Fruit fly (Drosophila melanogaster): ENCODE results near the gene CG7255.

The CG7255 gene

DNA sequence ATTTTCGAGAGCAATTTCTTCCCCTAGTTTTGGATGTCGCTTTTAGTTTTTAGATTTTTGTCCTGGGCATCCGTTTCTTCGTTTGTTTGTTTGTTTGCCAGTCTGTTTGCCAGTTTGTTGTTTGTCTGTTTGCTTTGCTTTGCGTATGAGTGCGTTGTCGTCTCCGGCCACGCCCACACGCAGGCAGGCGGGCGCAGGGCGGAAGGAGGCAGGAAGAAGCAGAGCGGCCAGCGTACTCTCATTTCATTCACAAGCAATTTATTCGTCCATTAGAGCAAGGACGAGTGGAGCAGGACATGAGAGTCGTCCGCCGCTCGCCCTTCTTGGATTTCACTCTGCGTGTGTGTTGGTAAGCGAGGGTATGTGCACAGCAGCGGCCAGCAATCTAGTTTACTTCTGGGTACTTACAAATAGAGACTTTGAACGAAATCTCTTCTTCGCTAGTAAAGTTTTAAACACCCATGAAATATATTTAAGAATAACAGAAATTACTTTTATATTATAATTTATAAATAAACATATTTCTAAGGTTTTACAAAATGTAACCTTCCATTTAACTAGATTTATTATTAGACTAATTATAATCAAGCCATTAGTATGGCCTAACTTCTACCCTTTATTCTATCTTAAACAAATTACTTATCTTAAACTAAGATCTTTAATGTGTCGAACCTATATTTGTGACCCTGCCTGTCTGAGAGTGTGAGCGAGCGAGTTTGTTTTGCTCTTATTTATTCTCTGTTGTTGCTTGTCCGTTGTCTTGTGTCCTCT lies 43.8 kb downstream of the CG7255 start (continued):
- TF ChIP-seq pnt (GFP tag; optimal IDR thresholded peaks at IDR 0.05) (peak; percentile 0), gsb (GFP tag; IDR thresholded peaks at IDR 0.05) (no peak), Hr51 (GFP tag; optimal IDR thresholded peaks at IDR 0.05) (peak; percentile 22 to 69), Asciz (GFP tag; optimal IDR thresholded peaks at IDR 0.05) (peak; percentile 49), CG31441 (GFP tag; IDR thresholded peaks at IDR 0.05) (peak; percentile 92), zfh1 (GFP tag; IDR thresholded peaks at IDR 0.05) (peak; percentile 54; the same call in 1 of the 3 replicates), CG9817 (tag; optimal IDR thresholded peaks at IDR 0.05) (peak; percentile 16), emc (GFP tag; optimal IDR thresholded peaks at IDR 0.05) (no peak), Taf1 (GFP tag; IDR thresholded peaks at IDR 0.05) (no peak), Deaf1 (tag; optimal IDR thresholded peaks at IDR 0.05) (peak; percentile 54), CG33557 (GFP tag; optimal IDR thresholded peaks at IDR 0.05) (peak; percentile 88), ind (GFP tag; optimal IDR thresholded peaks at IDR 0.05) (peak; percentile 50), CG12942 (GFP tag; optimal IDR thresholded peaks at IDR 0.05) (peak; percentile 27), CG5245 (GFP tag; optimal IDR thresholded peaks at IDR 0.05) (peak; percentile 34), Chrac-16 (GFP tag; optimal IDR thresholded peaks at IDR 0.05) (peak; percentile 49), kah (GFP tag; optimal IDR thresholded peaks at IDR 0.05) (peak; percentile 35), CG8478 (optimal IDR thresholded peaks at IDR 0.05) (no peak), CG10959 (GFP tag; IDR thresholded peaks at IDR 0.05) (peak; percentile 43; the same call in 1 of the 2 replicates), dmrt11E (tag; optimal IDR thresholded peaks at IDR 0.05) (peak; percentile 90), CG6254 (GFP tag; optimal IDR thresholded peaks at IDR 0.05) (peak; percentile 76), CG18262 (tag; optimal IDR thresholded peaks at IDR 0.05) (peak; percentile 94), CG2712 (tag; optimal IDR thresholded peaks at IDR 0.05) (peak; percentile 92), CG32767 (GFP tag; IDR thresholded peaks at IDR 0.05) (no peak), CG12104 (GFP tag; optimal IDR thresholded peaks at IDR 0.05) (peak; percentile 57), CG2199 (GFP tag; IDR thresholded peaks at IDR 0.05) (no peak), CG17829 (tag; optimal IDR thresholded peaks at IDR 0.05) (peak; percentile 93), Neu2 (GFP tag; optimal IDR thresholded peaks at IDR 0.05; ENCODE audit: borderline replicate concordance) (no peak), croc (GFP tag; conservative IDR thresholded peaks at IDR 0.05) (peak; percentile 50; the same call in 1 of the 3 replicates), D (optimal IDR thresholded peaks at IDR 0.05) (no peak), D (GFP tag; optimal IDR thresholded peaks at IDR 0.05) (peak; percentile 67), ssp (GFP tag; IDR thresholded peaks at IDR 0.05) (0 out of 2 replicates have a peak, but pooled peaks have one; percentile 23), CG1233 (GFP tag; optimal IDR thresholded peaks at IDR 0.05) (peak; percentile 66), cwo (GFP tag; optimal IDR thresholded peaks at IDR 0.05) (peak; percentile 56), D19A (tag; optimal IDR thresholded peaks at IDR 0.05) (peak; percentile 83), lola (GFP tag; optimal IDR thresholded peaks at IDR 0.05) (peak in 1 of 3 experiments; percentile 92), MTF-1 (GFP tag; optimal IDR thresholded peaks at IDR 0.05; ENCODE audit: borderline replicate concordance) (no peak), CG9932 (GFP tag; IDR thresholded peaks at IDR 0.05) (no peak), Optix (GFP tag; IDR thresholded peaks at IDR 0.05) (no peak), CG8281 (tag; optimal IDR thresholded peaks at IDR 0.05) (peak; percentile 16), bab2 (GFP tag; optimal IDR thresholded peaks at IDR 0.05) (no peak), CG1602 (GFP tag; optimal IDR thresholded peaks at IDR 0.05) (peak; percentile 54), CG3847 (GFP tag; IDR thresholded peaks at IDR 0.05) (peak; percentile 35; the same call in 1 of the 2 replicates), E2f1 (GFP tag; IDR thresholded peaks at IDR 0.05) (peak; percentile 39; the same call in 1 of the 2 replicates), lmd (GFP tag; IDR thresholded peaks at IDR 0.05) (peak; percentile 59), az2 (GFP tag; optimal IDR thresholded peaks at IDR 0.05) (peak; percentile 60), CG10543 (GFP tag; optimal IDR thresholded peaks at IDR 0.05) (peak; percentile 19), Nf-YC (tag; optimal IDR thresholded peaks at IDR 0.05) (peak; percentile 44), ATbp (GFP tag; optimal IDR thresholded peaks at IDR 0.05) (peak; percentile 41), tap (tag; optimal IDR thresholded peaks at IDR 0.05) (peak; percentile 58)

Data from whole organism, embryonic.